Fruit fly (Drosophila melanogaster): ENCODE results near the gene CG10877.

Gene CG10877

dm6 chr3R:20556281-20557113 is 7.4 kb downstream of the CG10877 start (continued):
- TF ChIP-seq CG12942 (GFP tag; optimal IDR thresholded peaks at IDR 0.05), result peak; percentile 33
- TF ChIP-seq crol (GFP tag; IDR thresholded peaks at IDR 0.05), result peak; percentile 38
- peak; percentile 78 for TF ChIP-seq Oli (tag; optimal IDR thresholded peaks at IDR 0.05)
- TF ChIP-seq D (optimal IDR thresholded peaks at IDR 0.05), result no peak
- TF ChIP-seq D (GFP tag; optimal IDR thresholded peaks at IDR 0.05), result no peak
- TF ChIP-seq fu2 (GFP tag; optimal IDR thresholded peaks at IDR 0.05), result peak; percentile 7
- TF ChIP-seq gcm (GFP tag; optimal IDR thresholded peaks at IDR 0.05), result no peak
- no peak for TF ChIP-seq her (GFP tag; optimal IDR thresholded peaks at IDR 0.05)
- TF ChIP-seq cas (GFP tag; IDR thresholded peaks at IDR 0.05), result peak; percentile 77
- no peak for TF ChIP-seq shn (GFP tag; optimal IDR thresholded peaks at IDR 0.05)
- peak; percentile 14; the same call in 1 of the 3 replicates for TF ChIP-seq croc (GFP tag; conservative IDR thresholded peaks at IDR 0.05)
- peak; percentile 65 for TF ChIP-seq ind (GFP tag; optimal IDR thresholded peaks at IDR 0.05)
- no peak for TF ChIP-seq YL-1 (GFP tag; optimal IDR thresholded peaks at IDR 0.05)
- no peak for TF ChIP-seq Lhr (GFP tag; optimal IDR thresholded peaks at IDR 0.05)
- TF ChIP-seq B-H2 (GFP tag; optimal IDR thresholded peaks at IDR 0.05), result no peak
- TF ChIP-seq CG32767 (GFP tag; IDR thresholded peaks at IDR 0.05), result peak; percentile 56; the same call in 1 of the 2 replicates
- TF ChIP-seq Sox102F (GFP tag; optimal IDR thresholded peaks at IDR 0.05), result peak; percentile 47
- peak; percentile 88 for TF ChIP-seq Atf6 (GFP tag; IDR thresholded peaks at IDR 0.05)
- peak; percentile 3 for TF ChIP-seq ewg (GFP tag; optimal IDR thresholded peaks at IDR 0.05)
- no peak for TF ChIP-seq CG8478 (optimal IDR thresholded peaks at IDR 0.05)
- peak; percentile 73 for TF ChIP-seq NFAT (GFP tag; IDR thresholded peaks at IDR 0.05)
- TF ChIP-seq CG9876 (GFP tag; optimal IDR thresholded peaks at IDR 0.05), result no peak
- TF ChIP-seq hkb (optimal IDR thresholded peaks at IDR 0.05), result no peak
- peak; percentile 75 for TF ChIP-seq hkb (GFP tag; IDR thresholded peaks at IDR 0.05)
- TF ChIP-seq cato (GFP tag; optimal IDR thresholded peaks at IDR 0.05; ENCODE audit: borderline replicate concordance), result peak; percentile 34
- TF ChIP-seq CG3065 (GFP tag; optimal IDR thresholded peaks at IDR 0.05), result no peak
- no peak for TF ChIP-seq pb (GFP tag; optimal IDR thresholded peaks at IDR 0.05)
- TF ChIP-seq Kr (GFP tag; optimal IDR thresholded peaks at IDR 0.05), result no peak
- TF ChIP-seq CG13624 (GFP tag; optimal IDR thresholded peaks at IDR 0.05), result peak; percentile 54
- no peak for TF ChIP-seq pfk (GFP tag; optimal IDR thresholded peaks at IDR 0.05)
- peak; percentile 24 for TF ChIP-seq Myb (GFP tag; optimal IDR thresholded peaks at IDR 0.05)
- peak; percentile 41 for TF ChIP-seq CG17829 (tag; optimal IDR thresholded peaks at IDR 0.05)
- no peak for TF ChIP-seq CG12219 (GFP tag; optimal IDR thresholded peaks at IDR 0.05)
- peak; percentile 76 for TF ChIP-seq esg (GFP tag; conservative IDR thresholded peaks at IDR 0.05)
- TF ChIP-seq CG11247 (GFP tag; IDR thresholded peaks at IDR 0.05), result peak; percentile 79
- TF ChIP-seq MBD-R2 (GFP tag; IDR thresholded peaks at IDR 0.05), result peak; percentile 47; the same call in 1 of the 2 replicates
- TF ChIP-seq Antp (GFP tag; optimal IDR thresholded peaks at IDR 0.05), result peak; percentile 7
- no peak for TF ChIP-seq CG14860 (GFP tag; IDR thresholded peaks at IDR 0.05; ENCODE audit: partially characterized antibody)
- TF ChIP-seq Usf (GFP tag; optimal IDR thresholded peaks at IDR 0.05), result peak; percentile 35
- TF ChIP-seq CG4707 (GFP tag; optimal IDR thresholded peaks at IDR 0.05), result no peak
- TF ChIP-seq CG6254 (GFP tag; optimal IDR thresholded peaks at IDR 0.05), result peak; percentile 29
- TF ChIP-seq Atf3 (GFP tag; optimal IDR thresholded peaks at IDR 0.05), result no peak
- peak; percentile 44 for TF ChIP-seq Hr3 (GFP tag; optimal IDR thresholded peaks at IDR 0.05)
- TF ChIP-seq CG9215 (GFP tag; IDR thresholded peaks at IDR 0.05), result peak; percentile 81
- no peak for TF ChIP-seq ato (GFP tag; IDR thresholded peaks at IDR 0.05; ENCODE audit: partially characterized antibody)
- no peak for TF ChIP-seq fru (optimal IDR thresholded peaks at IDR 0.05)
